Fruit fly (Drosophila melanogaster) whole organism, larva: ENCODE measurements around the gene CG42558.

Source experiments
- noc ChIP-seq: fragments of 200-800 bp; sonication (Bioruptor generic); optimal IDR thresholded peaks from 3 replicates; lab custom pipeline; 2019; ENCODE audit warnings: missing biosample characterization, mild to moderate bottlenecking, missing genetic modification characterization, moderate library complexity

CG42558 gene

dm6 chr3R:29935756-29936155, 2.7 kb downstream of the CG42558 start, which contains the start of the genes eIF2Balpha and Vps13B:
eIF2Balpha (minus strand) TSS chr3R:29935888.
Vps13B (plus strand) TSS chr3R:29935978.
- TF ChIP-seq noc = no peak

- TF ChIP-seq noc = no peak
Observed at dm6 chr3R:29959329-29959728, 26.2 kb downstream of the CG42558 start.

dm6 chr3R:29963102-29963501, 30.0 kb downstream of the CG42558 start:
- TF ChIP-seq noc = no peak

- no peak for TF ChIP-seq noc
Observed at dm6 chr3R:29969347-29969746, 36.3 kb downstream of the CG42558 start, which contains the start of gene TkR99D. TkR99D (minus strand) TSS chr3R:29969447.

- TF ChIP-seq noc = no peak
Observed at dm6 chr3R:29978595-29978994, 45.5 kb downstream of the CG42558 start.

dm6 chr3R:29981479-29981878, 48.4 kb downstream of the CG42558 start:
- TF ChIP-seq noc = no peak

dm6 chr3R:29982027-29982426, 48.9 kb downstream of the CG42558 start:
- TF ChIP-seq noc = no peak

dm6 chr3R:29983073-29983544, 50.0 kb downstream of the CG42558 start, which contains the start of gene CG7896:
CG7896 (plus strand) TSS chr3R:29983426.
- TF ChIP-seq noc = peak; percentile 75

dm6 chr3R:29983886-29984285, 50.8 kb downstream of the CG42558 start:
- TF ChIP-seq noc = no peak
